Worm (Caenorhabditis elegans) whole organism, late embryonic: ENCODE results near the gene ugt-58.
A peak's percentile ranks its signal among the peaks of the same experiment; 100 is the strongest.

Experiments
- F13H6.1 ChIP-seq: sonication (generic microtip); optimal IDR thresholded peaks from 2 replicates; lab custom pipeline; 2016; ENCODE audit warnings: missing genetic modification characterization, missing compliant biosample characterization
- K09A11.1 ChIP-seq: sonication (generic microtip); optimal IDR thresholded peaks from 2 replicates; lab custom pipeline; 2017; ENCODE audit warnings: antibody characterized with exemption, mild to moderate bottlenecking, missing genetic modification characterization, missing compliant biosample characterization; ENCODE audit not compliant: insufficient read depth
- ahr-1 ChIP-seq: sonication (generic microtip); optimal IDR thresholded peaks from 2 replicates; lab custom pipeline; 2016; ENCODE audit warnings: missing genetic modification characterization, missing compliant biosample characterization
- ceh-14 ChIP-seq: sonication (generic microtip); optimal IDR thresholded peaks from 2 replicates; lab custom pipeline; 2016; ENCODE audit warnings: missing genotype, missing genetic modification characterization, missing compliant biosample characterization
- ceh-18 ChIP-seq: sonication (generic microtip); optimal IDR thresholded peaks from 2 replicates; lab custom pipeline; 2016; ENCODE audit warnings: missing genetic modification characterization, missing compliant biosample characterization
- ceh-19 ChIP-seq: fragments of 200-800 bp; sonication (Bioruptor generic); optimal IDR thresholded peaks from 2 replicates; lab custom pipeline; 2018; ENCODE audit warnings: mild to moderate bottlenecking, missing genetic modification characterization, missing compliant biosample characterization
- ceh-24 ChIP-seq: sonication (generic microtip); optimal IDR thresholded peaks from 2 replicates; lab custom pipeline; 2016; ENCODE audit warnings: mild to moderate bottlenecking, missing genetic modification characterization, missing compliant biosample characterization
- ceh-31 ChIP-seq: sonication (generic microtip); optimal IDR thresholded peaks from 2 replicates; lab custom pipeline; 2016; ENCODE audit warnings: missing genetic modification characterization, missing compliant biosample characterization
- ceh-34 ChIP-seq: sonication (generic microtip); optimal IDR thresholded peaks from 2 replicates; lab custom pipeline; 2016; ENCODE audit warnings: mild to moderate bottlenecking, missing genetic modification characterization, missing compliant biosample characterization
- ceh-45 ChIP-seq: fragments of 200-800 bp; sonication (Bioruptor generic); IDR thresholded peaks from 2 replicates; pipeline ENCODE4 v1.3.6; 2022; ENCODE audit warnings: missing genetic modification reagents, missing genetic modification characterization, missing compliant biosample characterization
- ceh-48 ChIP-seq: sonication (generic microtip); optimal IDR thresholded peaks from 2 replicates; lab custom pipeline; 2016; ENCODE audit warnings: missing genetic modification characterization, inconsistent platforms, missing compliant biosample characterization
- ceh-9 ChIP-seq: sonication (generic microtip); optimal IDR thresholded peaks from 2 replicates; lab custom pipeline; 2016; ENCODE audit warnings: mild to moderate bottlenecking, missing genetic modification characterization, inconsistent platforms, missing compliant biosample characterization
- dmd-4 ChIP-seq: sonication (generic microtip); optimal IDR thresholded peaks from 2 replicates; lab custom pipeline; 2016; ENCODE audit warnings: borderline replicate concordance, missing genetic modification characterization, missing compliant biosample characterization
- dve-1 ChIP-seq: sonication (generic microtip); optimal IDR thresholded peaks from 2 replicates; lab custom pipeline; 2017; ENCODE audit warnings: antibody characterized with exemption, mild to moderate bottlenecking, missing genetic modification characterization, missing compliant biosample characterization
- elt-2 ChIP-seq: sonication (generic microtip); optimal IDR thresholded peaks from 2 replicates; lab custom pipeline; 2016; ENCODE audit warnings: missing genetic modification reagents, missing genetic modification characterization, missing compliant biosample characterization
- ets-4 ChIP-seq: sonication (generic microtip); optimal IDR thresholded peaks from 2 replicates; lab custom pipeline; 2016; ENCODE audit warnings: missing genetic modification characterization, missing compliant biosample characterization
- fax-1 ChIP-seq: sonication (generic microtip); optimal IDR thresholded peaks from 2 replicates; lab custom pipeline; 2016; ENCODE audit warnings: missing genotype, missing genetic modification characterization, missing compliant biosample characterization
- fkh-10 ChIP-seq: fragments of 150-350 bp; optimal IDR thresholded peaks from 2 replicates; lab custom pipeline; 2014; ENCODE audit warnings: missing biosample characterization, missing genetic modification reagents, missing genetic modification characterization
- gmeb-2 ChIP-seq: sonication (generic microtip); optimal IDR thresholded peaks from 2 replicates; lab custom pipeline; 2016; ENCODE audit warnings: missing genetic modification characterization, inconsistent platforms, missing compliant biosample characterization
- hlh-15 ChIP-seq: sonication (generic microtip); optimal IDR thresholded peaks from 2 replicates; lab custom pipeline; 2016; ENCODE audit warnings: missing genetic modification characterization, missing compliant biosample characterization
- hlh-30 ChIP-seq: sonication (generic microtip); optimal IDR thresholded peaks from 2 replicates; lab custom pipeline; 2017; ENCODE audit warnings: antibody characterized with exemption, missing genetic modification characterization, missing compliant biosample characterization; ENCODE audit not compliant: insufficient read depth
- hlh-6 ChIP-seq: sonication (generic microtip); optimal IDR thresholded peaks from 2 replicates; lab custom pipeline; 2016; ENCODE audit warnings: missing genotype, missing genetic modification characterization, missing compliant biosample characterization
- hlh-8 ChIP-seq: sonication (generic microtip); optimal IDR thresholded peaks from 2 replicates; lab custom pipeline; 2016; ENCODE audit warnings: missing genotype, missing genetic modification characterization, missing compliant biosample characterization
- lim-6 ChIP-seq: sonication (generic microtip); optimal IDR thresholded peaks from 2 replicates; lab custom pipeline; 2016; ENCODE audit warnings: missing genetic modification characterization, missing compliant biosample characterization
- lin-11 ChIP-seq: fragments of 200-800 bp; sonication (Bioruptor generic); optimal IDR thresholded peaks from 2 replicates; lab custom pipeline; 2018; ENCODE audit warnings: mild to moderate bottlenecking, missing genetic modification characterization, missing compliant biosample characterization
- nfya-1 ChIP-seq: sonication (generic microtip); optimal IDR thresholded peaks from 2 replicates; lab custom pipeline; 2017; ENCODE audit warnings: missing genetic modification characterization, mild to moderate bottlenecking, missing compliant biosample characterization, antibody characterized with exemption, moderate library complexity
- npax-4 ChIP-seq: sonication (generic microtip); optimal IDR thresholded peaks from 2 replicates; lab custom pipeline; 2016; ENCODE audit warnings: missing genetic modification characterization, missing compliant biosample characterization
- pax-1 ChIP-seq: fragments of 150-350 bp; optimal IDR thresholded peaks from 2 replicates; lab custom pipeline; 2014; ENCODE audit warnings: missing biosample characterization, missing genetic modification characterization
- pha-2 ChIP-seq: sonication (generic microtip); optimal IDR thresholded peaks from 2 replicates; lab custom pipeline; 2017; ENCODE audit warnings: mild to moderate bottlenecking, missing genetic modification characterization, missing compliant biosample characterization
- pha-4 ChIP-seq: fragments of 150-350 bp; optimal IDR thresholded peaks from 2 replicates; lab custom pipeline; 2018; ENCODE audit warnings: missing biosample characterization, missing genetic modification reagents, missing genetic modification characterization
- ref-2 ChIP-seq: sonication (generic microtip); optimal IDR thresholded peaks from 2 replicates; lab custom pipeline; 2016; ENCODE audit warnings: missing genetic modification characterization, missing compliant biosample characterization
- rnt-1 ChIP-seq: sonication (generic microtip); optimal IDR thresholded peaks from 2 replicates; lab custom pipeline; 2016; ENCODE audit warnings: missing genetic modification characterization, missing compliant biosample characterization
- sdc-2 ChIP-seq: sonication (generic microtip); optimal IDR thresholded peaks from 2 replicates; lab custom pipeline; 2016; ENCODE audit warnings: missing genotype, missing genetic modification characterization, missing compliant biosample characterization
- unc-42 ChIP-seq: sonication (generic microtip); optimal IDR thresholded peaks from 2 replicates; lab custom pipeline; 2016; ENCODE audit warnings: missing genotype, missing genetic modification characterization, missing compliant biosample characterization
- unc-55 ChIP-seq: sonication (generic microtip); optimal IDR thresholded peaks from 2 replicates; lab custom pipeline; 2017; ENCODE audit warnings: missing biosample characterization, missing genetic modification reagents, missing genetic modification characterization
- unc-86 ChIP-seq: sonication (generic microtip); optimal IDR thresholded peaks from 2 replicates; lab custom pipeline; 2016; ENCODE audit warnings: missing genetic modification characterization, missing compliant biosample characterization

The ugt-58 gene

DNA sequence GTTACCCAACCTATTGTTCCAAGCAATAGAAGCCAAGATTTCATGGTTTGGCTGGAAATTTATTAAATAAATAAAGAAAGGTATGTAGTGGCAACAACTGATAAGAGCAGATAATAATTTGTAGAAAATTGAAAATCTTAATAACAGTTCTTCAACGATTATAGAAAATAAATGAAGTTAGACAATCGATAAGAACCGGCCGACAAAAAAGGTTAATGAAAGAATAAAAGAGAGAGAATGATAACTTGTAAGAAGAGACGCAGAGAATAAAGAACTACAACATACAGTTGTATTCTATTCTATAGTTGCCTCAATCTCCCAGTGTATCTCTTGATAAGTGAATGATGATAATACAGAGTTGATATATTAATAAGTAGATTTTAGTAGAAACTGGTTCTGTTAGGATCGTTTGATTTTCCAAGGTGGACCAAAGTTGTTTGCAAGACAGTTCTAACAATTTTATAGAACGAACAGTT, at the start of gene ugt-58:
TSS of gene ugt-58 (minus strand) at position 51 of the 476 bp plus-strand sequence.
- TF ChIP-seq unc-86 (tag; lab: Kevin White, UChicago): no peak
- peak; percentile 52 for TF ChIP-seq elt-2 (tag; lab: Kevin White, UChicago)

DNA sequence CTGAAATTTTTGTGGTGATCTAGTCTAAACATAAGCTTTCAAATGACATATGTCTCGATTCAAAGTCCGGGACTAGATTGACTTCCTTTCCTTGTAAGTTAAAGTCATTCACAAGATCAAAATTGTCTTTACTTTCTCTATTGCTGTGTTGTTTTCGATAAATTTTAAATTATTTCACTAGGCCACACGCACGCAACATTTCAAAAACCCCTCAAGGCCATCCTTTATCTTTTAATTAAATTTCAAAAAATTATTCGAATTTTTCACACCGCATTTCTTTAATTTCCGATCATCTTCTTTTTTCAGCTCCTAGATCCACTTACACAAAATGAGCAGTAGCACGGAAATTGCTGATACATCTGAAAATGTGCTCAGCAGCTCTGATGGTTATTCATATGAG, 49.7 kb upstream of the ugt-58 start, which contains the start of gene ZK1307.7:
TSS of gene ZK1307.7 (plus strand) at position 301 of the 400 bp plus-strand sequence.
- TF ChIP-seq ceh-31 (no peak), ceh-9 (tag; lab: Kevin White, UChicago) (no peak), ceh-24 (tag; lab: Kevin White, UChicago) (no peak), fkh-10 (no peak), K09A11.1 (tag; lab: Kevin White, UChicago) (no peak), ceh-48 (tag; lab: Kevin White, UChicago) (no peak), ceh-14 (tag; lab: Kevin White, UChicago) (no peak)

DNA sequence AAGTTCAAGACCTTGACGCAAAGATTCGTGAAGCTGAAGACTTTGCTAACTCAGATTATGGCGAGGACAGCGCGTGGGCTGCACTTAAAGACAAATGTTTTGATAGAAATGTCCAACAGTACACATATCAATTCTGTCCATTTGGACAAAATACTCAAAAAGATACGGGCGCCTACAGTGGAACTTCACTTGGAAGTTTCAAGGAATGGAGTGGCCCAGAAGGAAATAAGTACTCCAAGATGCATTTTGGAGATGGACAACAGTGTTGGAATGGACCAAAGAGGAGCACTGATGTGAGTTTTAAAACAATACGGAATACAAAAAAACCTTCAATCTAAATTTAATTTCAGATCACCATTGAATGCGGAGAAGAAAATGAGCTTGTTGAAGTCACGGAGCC, 39.3 kb upstream of the ugt-58 start:
- TF ChIP-seq K09A11.1 (tag; lab: Kevin White, UChicago): no peak
- TF ChIP-seq, all 69 proteins: peak for 0

DNA sequence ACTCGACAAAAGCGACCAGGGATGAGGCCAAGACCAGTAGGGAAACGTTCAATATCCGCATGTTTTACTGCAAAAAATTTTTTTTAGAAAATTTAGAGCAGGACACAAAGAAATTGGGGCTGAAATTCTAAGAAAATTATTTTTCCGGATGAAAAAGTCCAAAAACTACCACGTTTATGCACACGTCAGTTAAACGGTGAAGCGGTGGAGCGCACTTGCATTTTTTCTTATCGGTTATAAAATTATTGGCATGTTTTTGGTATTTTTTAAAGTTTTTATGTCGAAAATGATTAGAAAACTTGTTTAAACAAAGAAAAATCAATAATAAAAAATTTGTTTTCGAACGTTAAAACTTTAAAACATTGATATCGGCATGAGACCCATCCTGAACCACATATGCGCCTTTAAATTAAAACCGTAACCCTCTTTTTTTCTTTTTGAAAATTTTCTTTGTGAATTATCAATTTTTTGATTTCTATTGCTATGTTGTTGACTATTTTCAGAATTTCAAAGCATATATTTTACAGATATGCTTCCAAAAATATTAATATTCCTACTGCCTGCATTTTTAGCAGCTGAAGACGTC, 37.6 kb upstream of the ugt-58 start, which contains the start of the genes dnj-20 and ZK1307.8:
TSS of gene dnj-20 (minus strand) at position 67 of the 586 bp plus-strand sequence.
TSS of gene ZK1307.8 (plus strand) at position 504 of the 586 bp plus-strand sequence.
- no peak for TF ChIP-seq ahr-1 (tag; lab: Kevin White, UChicago)
- TF ChIP-seq ceh-45 (GFP tag; lab: Robert Waterston, UW): no peak
- TF ChIP-seq lim-6 (tag; lab: Kevin White, UChicago): no peak
- peak; percentile 9 for TF ChIP-seq elt-2 (tag; lab: Kevin White, UChicago)

DNA sequence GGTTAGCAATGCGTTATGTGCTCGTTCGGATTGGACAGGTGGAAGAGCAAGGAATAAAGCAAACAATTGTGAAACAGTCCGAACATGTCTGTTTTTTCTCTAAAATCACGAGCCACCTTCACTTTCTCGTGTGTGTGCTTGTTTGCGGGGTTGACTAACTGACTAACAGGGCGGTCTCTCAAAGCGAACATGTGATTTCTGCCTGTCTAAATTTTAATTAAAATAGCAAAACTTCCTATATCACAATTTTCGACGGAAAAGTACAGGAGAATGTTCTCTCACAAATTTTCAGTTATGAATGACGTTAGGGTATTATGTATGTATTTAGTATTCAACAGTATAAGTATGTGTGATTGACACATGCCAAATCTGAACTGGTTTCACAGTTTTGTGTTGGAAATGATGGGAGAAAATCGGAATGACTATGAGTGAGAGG, 35.3 kb upstream of the ugt-58 start:
- TF ChIP-seq F13H6.1 (tag; lab: Kevin White, UChicago) (no peak), unc-86 (tag; lab: Kevin White, UChicago) (no peak), ref-2 (tag; lab: Kevin White, UChicago) (no peak), sdc-2 (tag; lab: Kevin White, UChicago) (no peak), npax-4 (tag; lab: Kevin White, UChicago) (no peak), elt-2 (tag; lab: Kevin White, UChicago) (no peak), fax-1 (no peak), gmeb-2 (tag; lab: Kevin White, UChicago) (no peak), hlh-15 (tag; lab: Kevin White, UChicago) (no peak), pha-2 (no peak), ceh-19 (no peak), unc-42 (tag; lab: Kevin White, UChicago) (no peak), pha-4 (tag; lab: Kevin White, UChicago) (no peak)

DNA sequence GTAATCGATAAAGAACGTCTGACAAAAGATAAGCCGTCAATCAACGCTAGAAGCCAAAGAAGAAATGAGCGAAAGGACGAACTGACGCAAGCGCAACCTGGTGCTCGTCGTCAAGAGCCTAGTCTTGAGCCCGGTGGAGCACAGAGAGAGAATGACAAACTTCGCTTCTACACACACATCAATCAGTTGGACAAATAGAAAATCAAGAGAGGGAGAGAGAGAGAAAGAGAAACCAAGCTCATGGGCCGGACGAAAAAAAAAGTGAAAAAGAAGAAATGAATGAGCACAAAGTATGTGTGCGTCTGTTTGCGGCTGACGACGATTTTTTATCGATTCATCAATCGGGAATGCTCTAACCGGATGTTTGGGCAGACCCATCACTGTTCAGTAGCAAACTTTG, 34.5 kb upstream of the ugt-58 start:
- TF ChIP-seq pax-1 (tag; lab: Kevin White, UChicago) (no peak), ceh-18 (tag; lab: Kevin White, UChicago) (peak; percentile 83), ref-2 (tag; lab: Kevin White, UChicago) (no peak), nfya-1 (peak; percentile 26), F13H6.1 (tag; lab: Kevin White, UChicago) (no peak), ceh-34 (tag; lab: Kevin White, UChicago) (no peak), unc-55 (peak; percentile 88), hlh-8 (tag; lab: Kevin White, UChicago) (no peak), npax-4 (tag; lab: Kevin White, UChicago) (no peak), hlh-30 (tag; lab: Kevin White, UChicago) (no peak), fkh-10 (no peak), unc-86 (tag; lab: Kevin White, UChicago) (no peak), dve-1 (tag; lab: Kevin White, UChicago) (no peak), lin-11 (tag; lab: Kevin White, UChicago) (no peak), hlh-6 (tag; lab: Kevin White, UChicago) (no peak), rnt-1 (tag; lab: Kevin White, UChicago) (peak; percentile 24), ahr-1 (tag; lab: Kevin White, UChicago) (no peak), ets-4 (tag; lab: Kevin White, UChicago) (no peak), dmd-4 (tag; lab: Kevin White, UChicago) (no peak)
